Worm (Caenorhabditis elegans) whole organism, L1 larva: ENCODE measurements around the gene smap-1.
A peak's percentile ranks its signal among the peaks of the same experiment; 100 is the strongest.

Source experiments
- C16A3.4 ChIP-seq: fragments of 150-350 bp; optimal IDR thresholded peaks from 2 replicates; lab custom pipeline; 2014; ENCODE audit warnings: missing biosample characterization, missing genetic modification characterization
- F16B12.6 ChIP-seq: fragments of 150-350 bp; optimal IDR thresholded peaks from 2 replicates; lab custom pipeline; 2014; ENCODE audit warnings: missing biosample characterization, missing genetic modification characterization
- Y116A8C.19 ChIP-seq: sonication (generic microtip); optimal IDR thresholded peaks from 2 replicates; lab custom pipeline; 2016; ENCODE audit warnings: missing compliant biosample characterization, missing genetic modification characterization, borderline replicate concordance
- alr-1 ChIP-seq: fragments of 200-800 bp; sonication (Bioruptor generic); optimal IDR thresholded peaks from 2 replicates; lab custom pipeline; 2018; ENCODE audit warnings: borderline replicate concordance, mild to moderate bottlenecking, missing genetic modification characterization, missing compliant biosample characterization
- blmp-1 ChIP-seq: fragments of 150-350 bp; optimal IDR thresholded peaks from 2 replicates; lab custom pipeline; 2014; ENCODE audit warnings: missing biosample characterization, missing genetic modification characterization
- ceh-63 ChIP-seq: fragments of 200-800 bp; sonication (Bioruptor generic); optimal IDR thresholded peaks from 2 replicates; lab custom pipeline; 2018; ENCODE audit warnings: mild to moderate bottlenecking, missing genetic modification characterization, missing compliant biosample characterization
- ceh-82 ChIP-seq, 3 experiments: fragments of 150-350 bp in 1 of 3; sonication (generic microtip) in 2 of 3; optimal IDR thresholded peaks; 2 replicates each; lab custom pipeline; 2014 to 2017; ENCODE audit warnings: missing biosample characterization in 3 of 3, missing genetic modification characterization in 3 of 3
- ceh-88 ChIP-seq: fragments of 200-800 bp; sonication (Bioruptor generic); IDR thresholded peaks from 2 replicates; pipeline ENCODE4 v1.3.6; 2022; ENCODE audit warnings: missing genetic modification characterization, missing compliant biosample characterization
- ceh-90 ChIP-seq: sonication (generic microtip); optimal IDR thresholded peaks from 2 replicates; lab custom pipeline; 2016; ENCODE audit warnings: missing genetic modification characterization, missing compliant biosample characterization
- ces-1 ChIP-seq: fragments of 150-350 bp; optimal IDR thresholded peaks from 2 replicates; lab custom pipeline; 2014; ENCODE audit warnings: missing biosample characterization, missing genetic modification reagents, missing genetic modification characterization
- dpl-1 ChIP-seq, 3 experiments: fragments of 150-350 bp in 2 of 3; sonication (generic microtip) in 1 of 3; optimal IDR thresholded peaks; 2 replicates each; lab custom pipeline; 2014 to 2017; ENCODE audit warnings: missing biosample characterization in 3 of 3, missing genetic modification characterization in 3 of 3, missing genetic modification reagents in 3 of 3
- dsc-1 ChIP-seq: sonication (generic microtip); optimal IDR thresholded peaks from 2 replicates; lab custom pipeline; 2016; ENCODE audit warnings: mild to moderate bottlenecking, missing genetic modification characterization, missing compliant biosample characterization
- efl-1 ChIP-seq, 4 experiments: fragments of 150-350 bp; optimal IDR thresholded peaks in 3 of 4; peaks in 1 of 4; 1 replicate in 1 of 4; 2 replicates in 3 of 4; lab custom pipeline; 2014; ENCODE audit warnings: missing biosample characterization in 2 of 4, missing genetic modification characterization in 2 of 4, missing genetic modification reagents in 2 of 4
- efl-3 ChIP-seq: fragments of 200-800 bp; sonication (Bioruptor generic); optimal IDR thresholded peaks from 2 replicates; lab custom pipeline; 2018; ENCODE audit warnings: mild to moderate bottlenecking, missing genetic modification characterization, missing compliant biosample characterization
- egl-27 ChIP-seq, 2 experiments: fragments of 150-350 bp in 1 of 2; sonication (generic microtip); optimal IDR thresholded peaks; 3 replicates each; lab custom pipeline; 2017 to 2018; ENCODE audit warnings: missing biosample characterization in 2 of 2, missing genetic modification characterization in 2 of 2, missing genetic modification reagents in 2 of 2
- elt-3 ChIP-seq, 6 experiments: fragments of 150-350 bp in 1 of 6; sonication (generic microtip); optimal IDR thresholded peaks; 2 replicates each; lab custom pipeline; 2017 to 2018; ENCODE audit warnings: missing biosample characterization in 6 of 6, missing genetic modification characterization in 6 of 6, inconsistent platforms in 1 of 6
- ets-5 ChIP-seq: fragments of 200-800 bp; sonication (Bioruptor generic); IDR thresholded peaks from 2 replicates; pipeline ENCODE4 v1.3.6; 2022; ENCODE audit warnings: missing genetic modification characterization, missing compliant biosample characterization
- fos-1 ChIP-seq: fragments of 150-350 bp; optimal IDR thresholded peaks from 2 replicates; lab custom pipeline; 2014; ENCODE audit warnings: missing biosample characterization, missing genetic modification characterization
- hlh-4 ChIP-seq: sonication (generic microtip); optimal IDR thresholded peaks from 2 replicates; lab custom pipeline; 2016; ENCODE audit warnings: mild to moderate bottlenecking, missing genetic modification characterization, missing compliant biosample characterization
- hpl-2 ChIP-seq: fragments of 150-350 bp; optimal IDR thresholded peaks from 2 replicates; lab custom pipeline; 2014; ENCODE audit warnings: missing biosample characterization, missing genetic modification reagents, missing genetic modification characterization
- irx-1 ChIP-seq: sonication (generic microtip); optimal IDR thresholded peaks from 2 replicates; lab custom pipeline; 2016; ENCODE audit warnings: missing genetic modification characterization, missing compliant biosample characterization
- isw-1 ChIP-seq: fragments of 200-800 bp; sonication (Bioruptor generic); IDR thresholded peaks from 2 replicates; pipeline ENCODE4 v1.3.6; 2022; ENCODE audit warnings: missing genetic modification characterization, missing compliant biosample characterization
- lin-13 ChIP-seq: fragments of 150-350 bp; optimal IDR thresholded peaks from 2 replicates; lab custom pipeline; 2014; ENCODE audit warnings: missing biosample characterization, missing genetic modification reagents, missing genetic modification characterization
- lin-14 ChIP-seq: fragments of 200-800 bp; sonication (Bioruptor generic); optimal IDR thresholded peaks from 2 replicates; lab custom pipeline; 2018; ENCODE audit warnings: mild to moderate bottlenecking, missing genetic modification characterization, moderate library complexity, missing compliant biosample characterization
- lin-35 ChIP-seq, 2 experiments: fragments of 150-350 bp; optimal IDR thresholded peaks; 2 replicates each; lab custom pipeline; 2014; ENCODE audit warnings: missing biosample characterization in 2 of 2, missing genetic modification characterization in 2 of 2, missing genetic modification reagents in 2 of 2
- lin-39 ChIP-seq: fragments of 150-350 bp; optimal IDR thresholded peaks from 2 replicates; lab custom pipeline; 2014; ENCODE audit warnings: missing biosample characterization, missing genetic modification reagents, missing genetic modification characterization
- lsy-2 ChIP-seq, 2 experiments: fragments of 150-350 bp; optimal IDR thresholded peaks; 2 replicates each; lab custom pipeline; 2014; ENCODE audit warnings: missing biosample characterization in 2 of 2, missing genetic modification characterization in 2 of 2
- mep-1 ChIP-seq: fragments of 150-350 bp; optimal IDR thresholded peaks from 2 replicates; lab custom pipeline; 2014; ENCODE audit warnings: missing biosample characterization, missing genetic modification characterization
- nhr-11 ChIP-seq: fragments of 150-350 bp; optimal IDR thresholded peaks from 2 replicates; lab custom pipeline; 2014; ENCODE audit warnings: missing biosample characterization, missing genetic modification characterization
- nhr-19 ChIP-seq: fragments of 200-800 bp; sonication (Bioruptor generic); conservative IDR thresholded peaks from 2 replicates; pipeline ENCODE4 v1.3.6; 2022; ENCODE audit warnings: missing genetic modification characterization, missing compliant biosample characterization
- nhr-20 ChIP-seq: sonication (generic microtip); optimal IDR thresholded peaks from 2 replicates; lab custom pipeline; 2016; ENCODE audit warnings: mild to moderate bottlenecking, missing genetic modification characterization, missing compliant biosample characterization
- nhr-47 ChIP-seq: sonication (generic microtip); optimal IDR thresholded peaks from 2 replicates; lab custom pipeline; 2016; ENCODE audit warnings: mild to moderate bottlenecking, missing genetic modification characterization, moderate library complexity, missing compliant biosample characterization
- nhr-84 ChIP-seq: sonication (generic microtip); optimal IDR thresholded peaks from 2 replicates; lab custom pipeline; 2017; ENCODE audit warnings: missing biosample characterization, missing genetic modification characterization
- nhr-85 ChIP-seq: sonication (generic microtip); peaks from one replicate; lab custom pipeline; 2016; ENCODE audit warnings: missing genetic modification characterization, inconsistent platforms, missing compliant biosample characterization
- nhr-90 ChIP-seq: sonication (generic microtip); optimal IDR thresholded peaks from 2 replicates; lab custom pipeline; 2016; ENCODE audit warnings: mild to moderate bottlenecking, missing genetic modification characterization, missing compliant biosample characterization; ENCODE audit not compliant: poor library complexity
- pqm-1 ChIP-seq: sonication (generic microtip); optimal IDR thresholded peaks from 3 replicates; lab custom pipeline; 2017; ENCODE audit warnings: missing biosample characterization, missing genetic modification characterization
- rnt-1 ChIP-seq: sonication (generic microtip); optimal IDR thresholded peaks from 2 replicates; lab custom pipeline; 2016; ENCODE audit warnings: mild to moderate bottlenecking, missing genetic modification characterization, moderate library complexity, missing compliant biosample characterization
- skn-1 ChIP-seq: fragments of 150-350 bp; optimal IDR thresholded peaks from 2 replicates; lab custom pipeline; 2014; ENCODE audit warnings: missing biosample characterization, missing genetic modification characterization
- snpc-4 ChIP-seq: fragments of 150-350 bp; optimal IDR thresholded peaks from 2 replicates; lab custom pipeline; 2014; ENCODE audit warnings: missing biosample characterization, missing genetic modification characterization
- sox-4 ChIP-seq: sonication (generic microtip); optimal IDR thresholded peaks from 2 replicates; lab custom pipeline; 2016; ENCODE audit warnings: missing genetic modification characterization, missing compliant biosample characterization
- sup-37 ChIP-seq: fragments of 200-800 bp; sonication (Bioruptor generic); optimal IDR thresholded peaks from 2 replicates; lab custom pipeline; 2018; ENCODE audit warnings: mild to moderate bottlenecking, missing genetic modification characterization, missing compliant biosample characterization
- tlp-1 ChIP-seq: fragments of 150-350 bp; optimal IDR thresholded peaks from 2 replicates; lab custom pipeline; 2014; ENCODE audit warnings: missing biosample characterization, missing genetic modification characterization
- unc-130 ChIP-seq: fragments of 150-350 bp; optimal IDR thresholded peaks from 2 replicates; lab custom pipeline; 2017; ENCODE audit warnings: missing biosample characterization, missing genetic modification characterization, inconsistent platforms
- unc-30 ChIP-seq: sonication (generic microtip); optimal IDR thresholded peaks from 2 replicates; lab custom pipeline; 2017; ENCODE audit warnings: missing biosample characterization, missing genetic modification characterization
- unc-62 ChIP-seq: fragments of 150-350 bp; optimal IDR thresholded peaks from 2 replicates; lab custom pipeline; 2014; ENCODE audit warnings: missing biosample characterization, missing genetic modification reagents, missing genetic modification characterization
- unc-98 ChIP-seq: fragments of 200-800 bp; sonication (Bioruptor generic); IDR thresholded peaks from 2 replicates; pipeline ENCODE4 v1.3.6; 2022; ENCODE audit warnings: missing genetic modification characterization, missing compliant biosample characterization
- xbp-1 ChIP-seq: sonication (generic microtip); optimal IDR thresholded peaks from 2 replicates; lab custom pipeline; 2016; ENCODE audit warnings: missing genetic modification characterization, missing compliant biosample characterization
- zag-1 ChIP-seq: fragments of 150-350 bp; optimal IDR thresholded peaks from 2 replicates; lab custom pipeline; 2014; ENCODE audit warnings: missing biosample characterization, missing genetic modification characterization
- zip-4 ChIP-seq: fragments of 200-800 bp; sonication (Bioruptor generic); optimal IDR thresholded peaks from 2 replicates; lab custom pipeline; 2018; ENCODE audit warnings: mild to moderate bottlenecking, missing genetic modification characterization, moderate library complexity, missing compliant biosample characterization
- ztf-11 ChIP-seq, 2 experiments: sonication (generic microtip); optimal IDR thresholded peaks; 2 replicates each; lab custom pipeline; 2016 to 2017; ENCODE audit warnings: missing genetic modification characterization in 2 of 2, missing biosample characterization in 1 of 2, missing compliant biosample characterization in 1 of 2
- ztf-4 ChIP-seq: fragments of 150-350 bp; optimal IDR thresholded peaks from 2 replicates; lab custom pipeline; 2014; ENCODE audit warnings: missing biosample characterization, missing genetic modification characterization

smap-1 gene

ce11 chrIII:10747620-10748479 lies 8.3 kb upstream of the smap-1 start, which contains the start of the genes ran-1 and dkc-1 (continued):
- TF ChIP-seq nhr-47 (tag; lab: Kevin White, UChicago) (peak; percentile 47), pqm-1 (tag; lab: Kevin White, UChicago) (no peak), fos-1 (tag; lab: Kevin White, UChicago) (no peak), snpc-4 (tag; lab: Kevin White, UChicago) (peak; percentile 42), ceh-90 (tag; lab: Kevin White, UChicago) (no peak), C16A3.4 (tag; lab: Kevin White, UChicago) (peak; percentile 57), ceh-63 (GFP tag; lab: Kevin White, UChicago) (no peak), nhr-19 (GFP tag; lab: Robert Waterston, UW) (peak; percentile 38), F16B12.6 (tag; lab: Kevin White, UChicago) (peak; percentile 63), tlp-1 (tag; lab: Kevin White, UChicago) (no peak), nhr-20 (tag; lab: Kevin White, UChicago) (peak; percentile 55), alr-1 (no peak), lin-13 (GFP tag; lab: Kevin White, UChicago) (peak; percentile 16), egl-27 (tag; optimal IDR thresholded peaks at IDR 0.05; lab: Kevin White, UChicago) (no peak), ztf-11 (tag; optimal IDR thresholded peaks at IDR 0.05; lab: Kevin White, UChicago) (no peak), lsy-2 (tag; optimal IDR thresholded peaks at IDR 0.05; lab: Kevin White, UChicago) (peak; percentile 71 to 85), lin-14 (peak; percentile 68), elt-3 (tag; optimal IDR thresholded peaks at IDR 0.05; lab: Kevin White, UChicago) (peak in 2 of 6 experiments; percentile 5 to 52), Y116A8C.19 (tag; lab: Kevin White, UChicago) (no peak), unc-62 (no peak), ztf-4 (no peak), efl-3 (no peak), sup-37 (GFP tag; lab: Kevin White, UChicago) (no peak), dsc-1 (tag; lab: Kevin White, UChicago) (peak; percentile 19), unc-30 (tag; lab: Kevin White, UChicago) (no peak), nhr-85 (peak; percentile 78), rnt-1 (tag; lab: Kevin White, UChicago) (peak; percentile 46), blmp-1 (tag; lab: Kevin White, UChicago) (no peak), skn-1 (tag; lab: Kevin White, UChicago) (peak; percentile 30), lin-35 (GFP tag; optimal IDR thresholded peaks at IDR 0.05; lab: Kevin White, UChicago) (peak; percentile 88 to 91), unc-98 (GFP tag; lab: Robert Waterston, UW) (no peak), hlh-4 (tag; lab: Kevin White, UChicago) (no peak), zip-4 (peak; percentile 77), nhr-11 (no peak), nhr-90 (tag; lab: Kevin White, UChicago) (peak; percentile 19), ceh-82 (tag; optimal IDR thresholded peaks at IDR 0.05; lab: Kevin White, UChicago) (peak; percentile 31 to 70 (median 35)), hpl-2 (GFP tag; lab: Kevin White, UChicago) (no peak), lin-39 (tag; lab: Kevin White, UChicago) (no peak), ces-1 (no peak), ets-5 (GFP tag; lab: Robert Waterston, UW) (no peak), isw-1 (GFP tag; lab: Robert Waterston, UW) (peak; percentile 23), sox-4 (tag; lab: Kevin White, UChicago) (no peak), irx-1 (tag; lab: Kevin White, UChicago) (peak; percentile 35), nhr-84 (tag; lab: Kevin White, UChicago) (no peak), unc-130 (tag; lab: Kevin White, UChicago) (peak; percentile 57), dpl-1 (GFP tag; optimal IDR thresholded peaks at IDR 0.05; lab: Kevin White, UChicago) (peak; percentile 84 to 89 (median 84)), ceh-88 (GFP tag; lab: Robert Waterston, UW) (no peak), xbp-1 (tag; lab: Kevin White, UChicago) (peak; percentile 55), efl-1 (optimal IDR thresholded peaks at IDR 0.05; lab: Kevin White, UChicago) (peak; percentile 81 to 86), efl-1 (GFP tag; optimal IDR thresholded peaks at IDR 0.05 in 1 of 2; lab: Kevin White, UChicago) (peak; percentile 85 to 96), mep-1 (tag; lab: Kevin White, UChicago) (peak; percentile 72), zag-1 (tag; lab: Kevin White, UChicago) (no peak)
